Worm (Caenorhabditis elegans) whole organism, young adult: ENCODE measurements around the gene msp-3.

ENCODE experiments used
- B0035.1 ChIP-seq: sonication (generic microtip); optimal IDR thresholded peaks from 2 replicates; lab custom pipeline; 2016; ENCODE audit warnings: missing genetic modification characterization, mild to moderate bottlenecking, missing compliant biosample characterization, missing genotype, missing genetic modification reagents
- F52B5.7 ChIP-seq: sonication (generic microtip); optimal IDR thresholded peaks from 2 replicates; lab custom pipeline; 2016; ENCODE audit warnings: mild to moderate bottlenecking, missing genetic modification characterization, missing compliant biosample characterization
- T07F8.4 ChIP-seq: sonication (generic microtip); optimal IDR thresholded peaks from 2 replicates; lab custom pipeline; 2016; ENCODE audit warnings: mild to moderate bottlenecking, missing genetic modification characterization, moderate library complexity, missing compliant biosample characterization
- T26A5.8 ChIP-seq: sonication (generic microtip); optimal IDR thresholded peaks from 2 replicates; lab custom pipeline; 2016; ENCODE audit warnings: missing genetic modification characterization, missing compliant biosample characterization
- Y53G8AR.9 ChIP-seq: fragments of 200-800 bp; sonication (Bioruptor generic); conservative IDR thresholded peaks from 2 replicates; pipeline ENCODE4 v1.3.6; 2022; ENCODE audit warnings: missing genetic modification reagents, missing genetic modification characterization, missing compliant biosample characterization
- Y67H2A.10 ChIP-seq: fragments of 200-800 bp; sonication (Bioruptor generic); conservative IDR thresholded peaks from 2 replicates; pipeline ENCODE4 v1.3.6; 2022; ENCODE audit warnings: missing genetic modification reagents, missing genetic modification characterization, missing compliant biosample characterization
- Y95B8A.8 ChIP-seq: fragments of 200-800 bp; sonication (Bioruptor generic); IDR thresholded peaks from 2 replicates; pipeline ENCODE4 v1.3.6; 2022; ENCODE audit warnings: missing genetic modification reagents, missing genetic modification characterization, missing compliant biosample characterization
- ama-1 ChIP-seq, 3 experiments: fragments of 150-350 bp in 1 of 3; sonication (generic microtip) in 2 of 3; optimal IDR thresholded peaks; 2 replicates each; lab custom pipeline; 2014 to 2018; ENCODE audit warnings: missing biosample characterization in 2 of 3, missing genetic modification characterization in 2 of 3, missing genetic modification reagents in 2 of 3
- aptf-3 ChIP-seq: fragments of 200-800 bp; sonication (Bioruptor generic); IDR thresholded peaks from 2 replicates; pipeline ENCODE4 v1.3.6; 2022; ENCODE audit warnings: missing genetic modification characterization, missing compliant biosample characterization
- athp-1 ChIP-seq: sonication (generic microtip); optimal IDR thresholded peaks from 2 replicates; lab custom pipeline; 2017; ENCODE audit warnings: mild to moderate bottlenecking, missing genetic modification characterization, missing compliant biosample characterization
- cebp-1 ChIP-seq, 2 experiments: fragments of 200-800 bp in 1 of 2; sonication (Bioruptor generic) in 1 of 2; sonication (generic microtip) in 1 of 2; IDR thresholded peaks in 1 of 2; optimal IDR thresholded peaks in 1 of 2; 2 replicates each; pipeline versions ENCODE4 v1.3.6 to Lab custom; 2017 to 2022; ENCODE audit warnings: missing compliant biosample characterization in 2 of 2, missing genetic modification characterization in 2 of 2, mild to moderate bottlenecking in 1 of 2, missing genetic modification reagents in 1 of 2, moderate library complexity in 1 of 2
- ceh-58 ChIP-seq: fragments of 200-800 bp; sonication (Bioruptor generic); IDR thresholded peaks from 2 replicates; pipeline ENCODE4 v1.3.6; 2022; ENCODE audit warnings: missing genetic modification characterization, missing compliant biosample characterization
- ceh-91 ChIP-seq: fragments of 200-800 bp; sonication (Bioruptor generic); IDR thresholded peaks from 2 replicates; pipeline ENCODE4 v1.3.6; 2022; ENCODE audit warnings: missing genetic modification reagents, missing genetic modification characterization, missing compliant biosample characterization
- chd-7 ChIP-seq: sonication (generic microtip); optimal IDR thresholded peaks from 2 replicates; lab custom pipeline; 2016; ENCODE audit warnings: mild to moderate bottlenecking, missing genetic modification characterization, moderate library complexity, missing compliant biosample characterization
- dpff-1 ChIP-seq: sonication (generic microtip); optimal IDR thresholded peaks from 2 replicates; lab custom pipeline; 2017; ENCODE audit warnings: mild to moderate bottlenecking, missing genetic modification characterization, missing compliant biosample characterization
- egl-18 ChIP-seq: fragments of 200-800 bp; sonication (Bioruptor generic); IDR thresholded peaks from 2 replicates; pipeline ENCODE4 v1.3.6; 2022; ENCODE audit warnings: missing genetic modification reagents, missing genetic modification characterization, missing compliant biosample characterization
- egl-44 ChIP-seq: fragments of 200-800 bp; sonication (Bioruptor generic); IDR thresholded peaks from 2 replicates; pipeline ENCODE4 v1.3.6; 2022; ENCODE audit warnings: missing genetic modification reagents, missing genetic modification characterization, missing compliant biosample characterization
- egrh-3 ChIP-seq: fragments of 200-800 bp; sonication (Bioruptor generic); IDR thresholded peaks from 2 replicates; pipeline ENCODE4 v1.3.6; 2022; ENCODE audit warnings: missing genetic modification reagents, missing genetic modification characterization, missing compliant biosample characterization
- hlh-26 ChIP-seq: fragments of 200-800 bp; sonication (Bioruptor generic); conservative IDR thresholded peaks from 2 replicates; pipeline ENCODE4 v1.3.6; 2022; ENCODE audit warnings: missing genetic modification reagents, missing genetic modification characterization, missing compliant biosample characterization
- hsf-1 ChIP-seq: fragments of 200-800 bp; sonication (Bioruptor generic); IDR thresholded peaks from 2 replicates; pipeline ENCODE4 v1.3.6; 2022; ENCODE audit warnings: missing genetic modification reagents, missing genetic modification characterization, missing compliant biosample characterization
- lag-1 ChIP-seq: fragments of 200-800 bp; sonication (Bioruptor generic); IDR thresholded peaks from 2 replicates; pipeline ENCODE4 v1.3.6; 2022; ENCODE audit warnings: missing genetic modification reagents, missing genetic modification characterization, missing compliant biosample characterization
- let-526 ChIP-seq: fragments of 200-800 bp; sonication (Bioruptor generic); IDR thresholded peaks from 2 replicates; pipeline ENCODE4 v1.3.6; 2022; ENCODE audit warnings: missing genetic modification reagents, missing genetic modification characterization, missing compliant biosample characterization
- lin-26 ChIP-seq: fragments of 200-800 bp; sonication (Bioruptor generic); IDR thresholded peaks from 2 replicates; pipeline ENCODE4 v1.3.6; 2022; ENCODE audit warnings: missing genetic modification reagents, missing genetic modification characterization, missing compliant biosample characterization
- lin-40 ChIP-seq: sonication (generic microtip); optimal IDR thresholded peaks from 2 replicates; lab custom pipeline; 2016; ENCODE audit warnings: missing genetic modification characterization, mild to moderate bottlenecking, missing compliant biosample characterization, missing genotype, missing genetic modification reagents
- lir-1 ChIP-seq: fragments of 200-800 bp; sonication (Bioruptor generic); conservative IDR thresholded peaks from 2 replicates; pipeline ENCODE4 v1.3.6; 2022; ENCODE audit warnings: missing genetic modification reagents, missing genetic modification characterization, missing compliant biosample characterization
- madf-10 ChIP-seq: sonication (generic microtip); optimal IDR thresholded peaks from 2 replicates; lab custom pipeline; 2016; ENCODE audit warnings: mild to moderate bottlenecking, missing genetic modification characterization, missing compliant biosample characterization
- madf-8 ChIP-seq: fragments of 200-800 bp; sonication (Bioruptor generic); conservative IDR thresholded peaks from 2 replicates; pipeline ENCODE4 v1.3.6; 2022; ENCODE audit warnings: missing genetic modification reagents, missing genetic modification characterization, missing compliant biosample characterization
- nfya-1 ChIP-seq: sonication (generic microtip); optimal IDR thresholded peaks from 2 replicates; lab custom pipeline; 2017; ENCODE audit warnings: antibody characterized with exemption, missing compliant biosample characterization, missing genetic modification characterization, borderline replicate concordance; ENCODE audit not compliant: insufficient read depth
- nfya-2 ChIP-seq: fragments of 200-800 bp; sonication (Bioruptor generic); IDR thresholded peaks from 2 replicates; pipeline ENCODE4 v1.3.6; 2022; ENCODE audit warnings: missing genetic modification reagents, missing genetic modification characterization, missing compliant biosample characterization
- nhr-179 ChIP-seq: sonication (generic microtip); optimal IDR thresholded peaks from 2 replicates; lab custom pipeline; 2016; ENCODE audit warnings: mild to moderate bottlenecking, missing genetic modification characterization, missing compliant biosample characterization
- pbrm-1 ChIP-seq: fragments of 200-800 bp; sonication (Bioruptor generic); IDR thresholded peaks from 2 replicates; pipeline ENCODE4 v1.3.6; 2022; ENCODE audit warnings: missing genetic modification reagents, missing genetic modification characterization, missing compliant biosample characterization
- rec-8 ChIP-seq, 2 experiments: sonication (generic microtip); optimal IDR thresholded peaks; 2 replicates each; lab custom pipeline; 2016; ENCODE audit warnings: mild to moderate bottlenecking in 2 of 2, missing genetic modification characterization in 2 of 2, missing genetic modification reagents in 2 of 2, missing genotype in 2 of 2, missing biosample characterization in 1 of 2, missing compliant biosample characterization in 1 of 2, moderate library complexity in 1 of 2
- repo-1 ChIP-seq: sonication (generic microtip); optimal IDR thresholded peaks from 2 replicates; lab custom pipeline; 2017; ENCODE audit warnings: mild to moderate bottlenecking, missing genetic modification characterization, missing compliant biosample characterization
- snpc-1.1 ChIP-seq: sonication (generic microtip); optimal IDR thresholded peaks from 2 replicates; lab custom pipeline; 2017; ENCODE audit warnings: missing genetic modification characterization, mild to moderate bottlenecking, missing compliant biosample characterization, antibody characterized with exemption, moderate library complexity, missing genotype, missing genetic modification reagents; ENCODE audit not compliant: insufficient read depth
- snpc-3.4 ChIP-seq: sonication (generic microtip); optimal IDR thresholded peaks from 2 replicates; lab custom pipeline; 2017; ENCODE audit warnings: missing genetic modification characterization, mild to moderate bottlenecking, missing compliant biosample characterization, antibody characterized with exemption, moderate library complexity, missing genotype, missing genetic modification reagents
- somi-1 ChIP-seq: fragments of 200-800 bp; sonication (Bioruptor generic); optimal IDR thresholded peaks from 2 replicates; lab custom pipeline; 2018; ENCODE audit warnings: mild to moderate bottlenecking, missing genetic modification characterization, missing compliant biosample characterization
- tbp1 ChIP-seq: fragments of 200-800 bp; sonication (Bioruptor generic); optimal IDR thresholded peaks from 2 replicates; lab custom pipeline; 2018; ENCODE audit warnings: mild to moderate bottlenecking, missing genetic modification characterization, missing compliant biosample characterization
- unc-130 ChIP-seq: sonication (generic microtip); optimal IDR thresholded peaks from 2 replicates; lab custom pipeline; 2016; ENCODE audit warnings: missing genetic modification reagents, missing genetic modification characterization, missing compliant biosample characterization
- unc-62 ChIP-seq: fragments of 150-350 bp; optimal IDR thresholded peaks from 2 replicates; lab custom pipeline; 2014; ENCODE audit warnings: missing biosample characterization, missing genetic modification reagents, missing genetic modification characterization
- zfh-2 ChIP-seq: fragments of 200-800 bp; sonication (Bioruptor generic); conservative IDR thresholded peaks from 2 replicates; pipeline ENCODE4 v1.3.6; 2022; ENCODE audit warnings: missing genetic modification reagents, missing genetic modification characterization, missing compliant biosample characterization
- ztf-26 ChIP-seq: sonication (generic microtip); optimal IDR thresholded peaks from 2 replicates; lab custom pipeline; 2017; ENCODE audit warnings: missing genetic modification characterization, missing compliant biosample characterization
- ztf-6 ChIP-seq: fragments of 200-800 bp; sonication (Bioruptor generic); IDR thresholded peaks from 2 replicates; pipeline ENCODE4 v1.3.6; 2022; ENCODE audit warnings: missing genetic modification reagents, missing genetic modification characterization, missing compliant biosample characterization

The msp-3 gene

ce11 chrII:4752257-4752728 lies 33.8 kb downstream of the msp-3 start, which contains the start of gene F41C3.1:
TSS of gene F41C3.1 (plus strand) at chrII:4752307.
- TF ChIP-seq hlh-26 (GFP tag; lab: Robert Waterston, UW) (no peak), dpff-1 (tag; lab: Kevin White, UChicago) (no peak), egrh-3 (GFP tag; lab: Robert Waterston, UW) (no peak), egl-18 (GFP tag; lab: Robert Waterston, UW) (no peak), Y53G8AR.9 (GFP tag; lab: Robert Waterston, UW) (no peak), T07F8.4 (no peak), lir-1 (no peak), lin-40 (tag; lab: Kevin White, UChicago) (no peak), madf-8 (GFP tag; lab: Robert Waterston, UW) (no peak), unc-62 (GFP tag; lab: Kevin White, UChicago) (no peak), egl-44 (GFP tag; lab: Robert Waterston, UW) (no peak), ama-1 (optimal IDR thresholded peaks at IDR 0.05; lab: Kevin White, UChicago) (no peak), ama-1 (GFP tag; optimal IDR thresholded peaks at IDR 0.05; lab: Kevin White, UChicago) (no peak), pbrm-1 (GFP tag; lab: Robert Waterston, UW) (no peak), lin-26 (GFP tag; lab: Robert Waterston, UW) (no peak), let-526 (GFP tag; lab: Robert Waterston, UW) (no peak), ceh-91 (no peak), nhr-179 (no peak), snpc-1.1 (tag; lab: Kevin White, UChicago) (no peak)

- TF ChIP-seq cebp-1 (GFP tag; IDR thresholded peaks at IDR 0.05; lab: Robert Waterston, UW) (no peak), cebp-1 (tag; optimal IDR thresholded peaks at IDR 0.05; lab: Kevin White, UChicago) (no peak)
- TF ChIP-seq, all 124 proteins: peak for 0
Measured at ce11 chrII:4749581-4749980, 36.5 kb downstream of the msp-3 start, which contains the start of gene F41C3.2. TSS of gene F41C3.2 (plus strand) at chrII:4749968.

- TF ChIP-seq ztf-26, result peak; percentile 55
- TF ChIP-seq nhr-179, result no peak
- TF ChIP-seq unc-130 (GFP tag; lab: Kevin White, UChicago), result no peak
- peak; percentile 35 for TF ChIP-seq somi-1
- no peak for TF ChIP-seq nfya-2 (GFP tag; lab: Robert Waterston, UW)
- TF ChIP-seq hsf-1 (GFP tag; lab: Robert Waterston, UW), result peak; percentile 77
- no peak for TF ChIP-seq repo-1 (tag; lab: Kevin White, UChicago)
- no peak for TF ChIP-seq nfya-1 (tag; lab: Kevin White, UChicago)
- peak; percentile 22 for TF ChIP-seq lin-40 (tag; lab: Kevin White, UChicago)
- no peak for TF ChIP-seq athp-1
Measured at ce11 chrII:4748374-4748773, 37.7 kb downstream of the msp-3 start.

ce11 chrII:4747697-4748096 lies 38.4 kb downstream of the msp-3 start:
- TF ChIP-seq Y67H2A.10 (GFP tag; lab: Robert Waterston, UW), result no peak
- no peak for TF ChIP-seq lag-1 (GFP tag; lab: Robert Waterston, UW)
- no peak for TF ChIP-seq snpc-3.4 (tag; lab: Kevin White, UChicago)
- TF ChIP-seq tbp1, result no peak
- no peak for TF ChIP-seq madf-10 (tag; lab: Kevin White, UChicago)
- TF ChIP-seq T26A5.8 (tag; lab: Kevin White, UChicago), result no peak
- no peak for TF ChIP-seq rec-8 (tag; optimal IDR thresholded peaks at IDR 0.05; lab: Kevin White, UChicago)
- TF ChIP-seq ceh-58, result no peak
- TF ChIP-seq hlh-26 (GFP tag; lab: Robert Waterston, UW), result no peak
- TF ChIP-seq Y95B8A.8 (GFP tag; lab: Robert Waterston, UW), result no peak
- TF ChIP-seq ztf-26, result no peak
- no peak for TF ChIP-seq somi-1
- TF ChIP-seq Y53G8AR.9 (GFP tag; lab: Robert Waterston, UW), result no peak
- no peak for TF ChIP-seq aptf-3 (GFP tag; lab: Robert Waterston, UW)
- no peak for TF ChIP-seq F52B5.7 (tag; lab: Kevin White, UChicago)
- TF ChIP-seq chd-7 (tag; lab: Kevin White, UChicago), result no peak
- no peak for TF ChIP-seq ztf-6 (GFP tag; lab: Robert Waterston, UW)
- no peak for TF ChIP-seq zfh-2 (GFP tag; lab: Robert Waterston, UW)
- TF ChIP-seq B0035.1, result no peak
